Fruit fly (Drosophila melanogaster) whole organism: ENCODE measurements around the gene RhoGDI.

ENCODE experiments used
- CG8478 ChIP-seq: fragments of >200 bp; optimal IDR thresholded peaks from 2 replicates; lab custom pipeline; 2018; ENCODE audit warnings: inconsistent platforms
- pan ChIP-seq: fragments of >200 bp; optimal IDR thresholded peaks from 2 replicates; lab custom pipeline; 2017
- usp ChIP-seq: fragments of >200 bp; optimal IDR thresholded peaks from 2 replicates; lab custom pipeline; 2017; ENCODE audit warnings: missing biosample characterization, missing genetic modification characterization, mixed read lengths

dm6 chr3L:19968725-19969598 lies 40.4 kb downstream of the RhoGDI start:
- no peak for TF ChIP-seq CG8478 (lab: Kevin White, UChicago)
- TF ChIP-seq usp (GFP tag; lab: Kevin White, UChicago): no peak
- no peak for TF ChIP-seq pan (lab: Kevin White, UChicago)
